Worm (Caenorhabditis elegans): ENCODE results near the gene T05C12.9.

DNA sequence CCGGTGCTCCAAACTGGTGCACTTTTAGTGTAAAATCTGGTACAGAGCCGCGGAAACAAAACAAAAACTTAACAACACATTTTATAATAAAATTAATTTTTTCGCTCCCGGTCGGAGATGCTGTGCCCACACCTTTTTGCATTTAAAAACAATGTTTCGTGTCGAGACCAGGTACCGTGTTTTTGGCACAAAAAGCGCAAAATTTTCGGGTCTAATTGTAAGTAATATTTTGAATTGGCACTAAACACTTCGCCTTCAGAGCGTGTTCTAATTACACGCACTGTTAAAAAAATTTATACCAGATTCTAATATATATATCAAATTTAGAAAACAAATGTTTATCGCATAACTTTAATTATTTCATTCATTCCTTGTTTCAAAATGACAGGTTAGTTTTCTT is 11.6 kb downstream of the T05C12.9 start, which contains the start of gene dylt-3:
- TF ChIP-seq ama-1 (optimal IDR thresholded peaks at IDR 0.05) = no peak
- TF ChIP-seq rnt-1 (tag; optimal IDR thresholded peaks at IDR 0.05) = no peak
- TF ChIP-seq pha-4 (tag; optimal IDR thresholded peaks at IDR 0.05) = no peak
